Worm (Caenorhabditis elegans) whole organism, late embryonic: ENCODE data around the gene hrpu-2.
"Not testable (repeated sequence)": the region's sequence is repeated elsewhere in the genome, so short reads cannot be mapped to it uniquely, and the experiment has no call there.

Experiments used
- F13H6.1 ChIP-seq: sonication (generic microtip); optimal IDR thresholded peaks from 2 replicates; lab custom pipeline; 2016; ENCODE audit warnings: missing genetic modification characterization, missing compliant biosample characterization
- Y22D7AL.16 ChIP-seq: sonication (generic microtip); optimal IDR thresholded peaks from 2 replicates; lab custom pipeline; 2016; ENCODE audit warnings: missing genetic modification characterization, missing compliant biosample characterization
- ama-1 ChIP-seq: fragments of 150-350 bp; optimal IDR thresholded peaks from 2 replicates; lab custom pipeline; 2014
- ceh-18 ChIP-seq: sonication (generic microtip); optimal IDR thresholded peaks from 2 replicates; lab custom pipeline; 2016; ENCODE audit warnings: missing genetic modification characterization, missing compliant biosample characterization
- ceh-19 ChIP-seq: fragments of 200-800 bp; sonication (Bioruptor generic); optimal IDR thresholded peaks from 2 replicates; lab custom pipeline; 2018; ENCODE audit warnings: mild to moderate bottlenecking, missing genetic modification characterization, missing compliant biosample characterization
- ceh-24 ChIP-seq: sonication (generic microtip); optimal IDR thresholded peaks from 2 replicates; lab custom pipeline; 2016; ENCODE audit warnings: mild to moderate bottlenecking, missing genetic modification characterization, missing compliant biosample characterization
- ceh-31 ChIP-seq: sonication (generic microtip); optimal IDR thresholded peaks from 2 replicates; lab custom pipeline; 2016; ENCODE audit warnings: missing genetic modification characterization, missing compliant biosample characterization
- ceh-45 ChIP-seq: fragments of 200-800 bp; sonication (Bioruptor generic); IDR thresholded peaks from 2 replicates; pipeline ENCODE4 v1.3.6; 2022; ENCODE audit warnings: missing genetic modification reagents, missing genetic modification characterization, missing compliant biosample characterization
- eyg-1 ChIP-seq: sonication (generic microtip); optimal IDR thresholded peaks from 2 replicates; lab custom pipeline; 2016; ENCODE audit warnings: missing genotype, missing genetic modification characterization, missing compliant biosample characterization
- gmeb-2 ChIP-seq: sonication (generic microtip); optimal IDR thresholded peaks from 2 replicates; lab custom pipeline; 2016; ENCODE audit warnings: missing genetic modification characterization, inconsistent platforms, missing compliant biosample characterization
- hlh-13 ChIP-seq: fragments of 200-800 bp; sonication (Bioruptor generic); optimal IDR thresholded peaks from 2 replicates; lab custom pipeline; 2018; ENCODE audit warnings: mild to moderate bottlenecking, missing genetic modification characterization, missing compliant biosample characterization
- hlh-8 ChIP-seq: sonication (generic microtip); optimal IDR thresholded peaks from 2 replicates; lab custom pipeline; 2016; ENCODE audit warnings: missing genotype, missing genetic modification characterization, missing compliant biosample characterization
- lim-6 ChIP-seq: sonication (generic microtip); optimal IDR thresholded peaks from 2 replicates; lab custom pipeline; 2016; ENCODE audit warnings: missing genetic modification characterization, missing compliant biosample characterization
- madf-2 ChIP-seq: sonication (generic microtip); optimal IDR thresholded peaks from 2 replicates; lab custom pipeline; 2017; ENCODE audit warnings: missing genetic modification characterization, missing compliant biosample characterization
- npax-4 ChIP-seq: sonication (generic microtip); optimal IDR thresholded peaks from 2 replicates; lab custom pipeline; 2016; ENCODE audit warnings: missing genetic modification characterization, missing compliant biosample characterization
- pax-1 ChIP-seq: fragments of 150-350 bp; optimal IDR thresholded peaks from 2 replicates; lab custom pipeline; 2014; ENCODE audit warnings: missing biosample characterization, missing genetic modification characterization
- sox-2 ChIP-seq: fragments of 200-800 bp; sonication (Bioruptor generic); IDR thresholded peaks from 2 replicates; pipeline ENCODE4 v1.3.6; 2022; ENCODE audit warnings: missing genetic modification reagents, missing genetic modification characterization, missing compliant biosample characterization
- tbx-7 ChIP-seq: sonication (generic microtip); optimal IDR thresholded peaks from 2 replicates; lab custom pipeline; 2016; ENCODE audit warnings: missing genotype, missing genetic modification characterization, missing compliant biosample characterization
- unc-55 ChIP-seq: sonication (generic microtip); optimal IDR thresholded peaks from 2 replicates; lab custom pipeline; 2017; ENCODE audit warnings: missing biosample characterization, missing genetic modification reagents, missing genetic modification characterization
- zip-5 ChIP-seq: sonication (generic microtip); optimal IDR thresholded peaks from 2 replicates; lab custom pipeline; 2016; ENCODE audit warnings: missing genetic modification characterization, missing compliant biosample characterization

Gene hrpu-2

DNA sequence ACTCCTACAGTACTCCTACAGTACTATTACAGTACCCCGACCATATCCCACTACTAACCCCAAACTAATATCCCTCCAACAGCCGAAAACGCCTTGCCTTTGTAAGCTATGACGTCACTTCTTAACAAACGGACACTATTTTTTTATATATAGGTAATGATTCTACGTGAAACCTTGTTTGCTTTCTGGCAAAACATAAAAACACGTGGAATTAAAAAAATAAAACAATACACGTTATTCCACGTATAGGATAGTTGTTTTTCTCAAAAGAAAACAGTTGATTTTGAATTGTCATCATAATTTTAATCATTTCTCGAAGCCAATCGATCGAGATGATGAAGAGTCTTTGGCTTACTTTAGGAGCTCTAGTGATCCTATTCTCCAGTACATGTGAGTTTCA, 67.9 kb downstream of the hrpu-2 start, which contains the start of gene M70.1:
M70.1 (plus strand) TSS at position 301 of the 400 bp plus-strand sequence.
- TF ChIP-seq ceh-24, F13H6.1, zip-5 (tag; lab: Kevin White, UChicago): not testable (repeated sequence)

- TF ChIP-seq pax-1 (tag; lab: Kevin White, UChicago), result no peak
- no peak for TF ChIP-seq eyg-1 (tag; lab: Kevin White, UChicago)
- no peak for TF ChIP-seq madf-2 (tag; lab: Kevin White, UChicago)
- no peak for TF ChIP-seq unc-55 (GFP tag; lab: Kevin White, UChicago)
- TF ChIP-seq sox-2 (GFP tag; lab: Robert Waterston, UW), result no peak
- no peak for TF ChIP-seq ama-1 (lab: Kevin White, UChicago)
- TF ChIP-seq ceh-31, result no peak
- no peak for TF ChIP-seq hlh-8 (tag; lab: Kevin White, UChicago)
- no peak for TF ChIP-seq gmeb-2 (tag; lab: Kevin White, UChicago)
- TF ChIP-seq npax-4, result no peak
- TF ChIP-seq hlh-13, result no peak
- no peak for TF ChIP-seq zip-5 (tag; lab: Kevin White, UChicago)
- no peak for TF ChIP-seq ceh-19 (GFP tag; lab: Kevin White, UChicago)
- no peak for TF ChIP-seq Y22D7AL.16 (tag; lab: Kevin White, UChicago)
- TF ChIP-seq ceh-18 (tag; lab: Kevin White, UChicago), result no peak
- no peak for TF ChIP-seq lim-6 (tag; lab: Kevin White, UChicago)
- no peak for TF ChIP-seq ceh-45 (GFP tag; lab: Robert Waterston, UW)
- no peak for TF ChIP-seq tbx-7 (tag; lab: Kevin White, UChicago)
- TF ChIP-seq, all 69 proteins: peak for 0
These were observed 68.5 kb downstream of the hrpu-2 start for ce11 chrIV:2246150-2246549.
